Worm (Caenorhabditis elegans) whole organism, L1 larva: Measurements from ENCODE around the gene Y43D4A.2.

ENCODE experiments used
- aha-1 ChIP-seq: fragments of 150-350 bp; optimal IDR thresholded peaks from 2 replicates; lab custom pipeline; 2014; ENCODE audit warnings: missing biosample characterization, missing genetic modification characterization
- ama-1 ChIP-seq: fragments of 150-350 bp; optimal IDR thresholded peaks from 2 replicates; lab custom pipeline; 2014
- efl-1 ChIP-seq, 4 experiments: fragments of 150-350 bp; optimal IDR thresholded peaks in 3 of 4; peaks in 1 of 4; 1 replicate in 1 of 4; 2 replicates in 3 of 4; lab custom pipeline; 2014; ENCODE audit warnings: missing biosample characterization in 2 of 4, missing genetic modification characterization in 2 of 4, missing genetic modification reagents in 2 of 4
- fos-1 ChIP-seq: fragments of 150-350 bp; optimal IDR thresholded peaks from 2 replicates; lab custom pipeline; 2014; ENCODE audit warnings: missing biosample characterization, missing genetic modification characterization
- lin-39 ChIP-seq: fragments of 150-350 bp; optimal IDR thresholded peaks from 2 replicates; lab custom pipeline; 2014; ENCODE audit warnings: missing biosample characterization, missing genetic modification reagents, missing genetic modification characterization
- lsy-2 ChIP-seq, 2 experiments: fragments of 150-350 bp; optimal IDR thresholded peaks; 2 replicates each; lab custom pipeline; 2014; ENCODE audit warnings: missing biosample characterization in 2 of 2, missing genetic modification characterization in 2 of 2
- mdl-1 ChIP-seq, 2 experiments: fragments of 150-350 bp; optimal IDR thresholded peaks; 2 replicates each; lab custom pipeline; 2014 to 2017; ENCODE audit warnings: missing biosample characterization in 2 of 2, missing genetic modification characterization in 2 of 2, inconsistent platforms in 1 of 2
- pag-3 ChIP-seq: sonication (generic microtip); optimal IDR thresholded peaks from 2 replicates; lab custom pipeline; 2017; ENCODE audit warnings: missing genetic modification characterization, mild to moderate bottlenecking, missing compliant biosample characterization, antibody characterized with exemption, borderline replicate concordance; ENCODE audit not compliant: insufficient read depth
- swsn-7 ChIP-seq: sonication (generic microtip); optimal IDR thresholded peaks from 2 replicates; lab custom pipeline; 2016; ENCODE audit warnings: missing genetic modification characterization, missing compliant biosample characterization
- tbx-2 ChIP-seq: sonication (generic microtip); optimal IDR thresholded peaks from 2 replicates; lab custom pipeline; 2016; ENCODE audit warnings: missing genetic modification characterization, missing compliant biosample characterization
- unc-130 ChIP-seq: fragments of 150-350 bp; optimal IDR thresholded peaks from 2 replicates; lab custom pipeline; 2017; ENCODE audit warnings: missing biosample characterization, missing genetic modification characterization, inconsistent platforms
- unc-62 ChIP-seq: fragments of 150-350 bp; optimal IDR thresholded peaks from 2 replicates; lab custom pipeline; 2014; ENCODE audit warnings: missing biosample characterization, missing genetic modification reagents, missing genetic modification characterization
- vab-15 ChIP-seq: sonication (generic microtip); optimal IDR thresholded peaks from 2 replicates; lab custom pipeline; 2017; ENCODE audit warnings: missing genotype, mild to moderate bottlenecking, missing genetic modification characterization, missing compliant biosample characterization
- ztf-11 ChIP-seq, 2 experiments: sonication (generic microtip); optimal IDR thresholded peaks; 2 replicates each; lab custom pipeline; 2016 to 2017; ENCODE audit warnings: missing genetic modification characterization in 2 of 2, missing biosample characterization in 1 of 2, missing compliant biosample characterization in 1 of 2

- TF ChIP-seq fos-1 (tag; lab: Kevin White, UChicago) (no peak), pag-3 (tag; lab: Kevin White, UChicago) (no peak), unc-62 (GFP tag; lab: Kevin White, UChicago) (no peak), aha-1 (tag; lab: Kevin White, UChicago) (no peak), unc-130 (no peak), lin-39 (no peak), ama-1 (lab: Kevin White, UChicago) (no peak), lsy-2 (tag; optimal IDR thresholded peaks at IDR 0.05; lab: Kevin White, UChicago) (no peak), tbx-2 (no peak), swsn-7 (tag; lab: Kevin White, UChicago) (no peak), ztf-11 (tag; optimal IDR thresholded peaks at IDR 0.05; lab: Kevin White, UChicago) (no peak), efl-1 (optimal IDR thresholded peaks at IDR 0.05; lab: Kevin White, UChicago) (no peak), efl-1 (GFP tag; optimal IDR thresholded peaks at IDR 0.05 in 1 of 2; lab: Kevin White, UChicago) (no peak), mdl-1 (tag; optimal IDR thresholded peaks at IDR 0.05; lab: Kevin White, UChicago) (no peak), vab-15 (tag; lab: Kevin White, UChicago) (no peak)
Observed at ce11 chrIV:16735957-16736356, 19.7 kb downstream of the Y43D4A.2 start, which contains the start of gene Y51H4A.25.
